Fruit fly (Drosophila melanogaster): ENCODE results near the gene CG17121.

CG17121 gene

DNA sequence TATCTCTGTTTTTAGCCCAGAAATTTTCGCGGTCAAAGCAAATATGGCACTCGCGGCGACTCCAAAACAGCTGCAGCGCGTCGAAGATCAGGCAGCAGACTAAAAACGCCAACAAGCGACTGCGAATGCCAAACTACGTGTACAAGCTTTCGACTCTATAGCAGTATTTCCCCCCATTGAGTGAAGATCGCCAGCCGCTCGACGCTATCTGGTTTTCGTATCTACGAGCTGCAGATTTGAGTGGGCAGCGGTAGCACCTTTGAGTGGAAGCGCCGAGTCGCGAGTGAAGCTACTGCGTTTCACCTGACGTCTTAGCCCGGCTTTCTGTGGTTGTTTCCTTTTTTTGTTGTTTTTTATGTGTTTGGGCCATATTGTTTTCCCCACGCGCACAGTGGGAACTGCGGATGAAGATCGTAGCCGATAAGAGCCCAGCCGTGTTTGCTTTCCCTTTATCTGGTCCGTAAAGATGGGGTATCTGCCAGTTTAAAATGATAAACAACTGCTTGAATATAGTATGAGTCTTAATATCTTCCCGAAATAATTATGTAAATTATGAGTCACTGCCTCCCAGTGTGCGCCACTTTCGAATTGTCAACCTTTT is at the start of gene CG17121:
Gene CG17121 (minus strand): TSS at position 126 of the 601 bp plus-strand sequence.
- no peak for TF ChIP-seq usp (GFP tag; optimal IDR thresholded peaks at IDR 0.05)
- no peak for TF ChIP-seq pan (optimal IDR thresholded peaks at IDR 0.05)
- no peak for TF ChIP-seq psq (optimal IDR thresholded peaks at IDR 0.05)
- no peak for TF ChIP-seq Dll (optimal IDR thresholded peaks at IDR 0.05)
- TF ChIP-seq EcR (GFP tag; optimal IDR thresholded peaks at IDR 0.05) = no peak
- no peak for TF ChIP-seq CG8478 (optimal IDR thresholded peaks at IDR 0.05)

DNA sequence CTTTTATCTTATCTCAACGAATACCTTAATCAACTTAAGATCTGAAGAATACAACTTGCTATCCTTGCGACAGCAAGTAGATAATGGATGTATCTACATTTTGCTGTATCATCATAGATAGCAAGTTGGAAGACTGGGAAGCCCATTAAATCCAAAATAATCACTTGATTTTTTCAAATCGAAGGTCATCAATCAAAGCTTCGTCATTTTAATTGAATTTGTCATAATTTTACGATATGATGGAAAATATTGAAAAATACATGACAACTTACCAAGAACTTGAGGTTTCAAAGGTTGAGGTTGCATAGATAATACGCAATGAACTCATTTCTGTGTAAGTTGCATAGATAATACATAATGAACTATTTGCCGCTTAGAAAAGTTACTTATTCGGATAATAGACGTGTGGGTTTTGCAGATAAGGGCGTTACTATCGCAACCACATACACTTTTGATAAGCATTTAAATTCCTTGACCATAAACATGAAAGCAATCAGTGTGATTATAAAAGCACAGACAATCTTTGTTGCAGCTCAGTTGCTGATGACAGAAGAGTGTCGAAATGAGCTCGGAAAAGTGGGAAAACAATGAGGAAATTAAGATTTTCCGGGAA is 49.3 kb upstream of the CG17121 start, which contains the start of gene CG6733:
Gene CG6733 (plus strand): TSS at position 532 of the 613 bp plus-strand sequence.
- TF ChIP-seq usp (GFP tag; optimal IDR thresholded peaks at IDR 0.05) = no peak
- no peak for TF ChIP-seq EcR (GFP tag; optimal IDR thresholded peaks at IDR 0.05)
- TF ChIP-seq Dll (optimal IDR thresholded peaks at IDR 0.05) = no peak
- no peak for TF ChIP-seq CG8478 (optimal IDR thresholded peaks at IDR 0.05)
- TF ChIP-seq psq (optimal IDR thresholded peaks at IDR 0.05) = no peak
- no peak for TF ChIP-seq pan (optimal IDR thresholded peaks at IDR 0.05)

DNA sequence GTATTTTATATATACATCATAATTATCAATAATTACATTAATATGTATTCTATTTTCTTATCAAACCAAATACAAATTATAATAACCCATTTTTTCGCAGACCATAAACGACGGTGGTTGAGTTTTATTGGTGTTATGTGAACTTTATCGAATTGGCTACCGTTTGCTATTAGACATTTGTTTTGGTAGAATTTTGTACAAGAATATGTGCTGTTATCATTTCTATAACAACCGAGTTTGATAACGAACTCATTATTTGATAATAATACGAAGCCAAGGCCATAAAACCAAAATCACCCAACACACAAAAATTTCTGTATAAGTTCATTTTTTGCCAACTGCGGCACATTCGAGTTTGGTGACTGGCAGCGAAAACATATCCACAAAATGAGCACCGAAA is 47.3 kb upstream of the CG17121 start, which contains the start of gene CG17109:
Gene CG17109 (plus strand): TSS at position 345 of the 400 bp plus-strand sequence.
- TF ChIP-seq pan (optimal IDR thresholded peaks at IDR 0.05) (no peak), Dll (optimal IDR thresholded peaks at IDR 0.05) (no peak), psq (optimal IDR thresholded peaks at IDR 0.05) (no peak), usp (GFP tag; optimal IDR thresholded peaks at IDR 0.05) (no peak), EcR (GFP tag; optimal IDR thresholded peaks at IDR 0.05) (no peak), CG8478 (optimal IDR thresholded peaks at IDR 0.05) (no peak)

DNA sequence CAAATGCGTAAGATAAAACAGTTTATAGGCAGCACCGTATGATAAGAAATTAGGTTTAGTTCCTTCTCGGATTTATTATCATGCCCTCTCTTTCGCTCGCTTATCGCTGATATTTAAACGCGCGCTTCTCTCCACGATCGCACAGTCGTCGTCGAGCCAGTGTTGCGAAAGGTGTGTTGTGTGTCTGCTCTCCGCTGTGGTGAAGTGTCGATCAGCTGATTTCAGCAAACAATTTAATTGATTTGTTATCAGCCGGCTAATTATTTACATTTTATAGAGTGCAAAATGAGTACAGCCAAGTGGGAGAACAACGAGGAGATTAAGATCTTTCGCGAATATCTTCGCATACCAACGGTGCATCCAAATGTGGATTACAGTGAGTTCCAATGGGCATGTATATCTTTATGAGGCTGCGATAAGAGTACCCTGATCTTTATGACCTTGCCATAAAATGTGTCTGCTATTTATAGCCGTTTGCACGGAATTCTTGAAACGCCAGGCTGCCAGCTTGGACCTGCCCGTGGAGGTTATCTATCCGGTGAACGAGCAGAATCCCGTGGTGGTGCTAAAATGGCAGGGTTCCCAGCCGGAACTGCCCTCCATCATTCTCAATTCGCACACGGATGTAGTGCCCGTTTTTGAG is 43.7 kb upstream of the CG17121 start, which contains the start of the genes CG17110 and CG6726:
Gene CG17110 (plus strand): TSS at position 139 of the 643 bp plus-strand sequence.
Gene CG6726 (plus strand): TSS at position 139 of the 643 bp plus-strand sequence.
- TF ChIP-seq pan (optimal IDR thresholded peaks at IDR 0.05) (no peak), CG8478 (optimal IDR thresholded peaks at IDR 0.05) (no peak), EcR (GFP tag; optimal IDR thresholded peaks at IDR 0.05) (no peak)

DNA sequence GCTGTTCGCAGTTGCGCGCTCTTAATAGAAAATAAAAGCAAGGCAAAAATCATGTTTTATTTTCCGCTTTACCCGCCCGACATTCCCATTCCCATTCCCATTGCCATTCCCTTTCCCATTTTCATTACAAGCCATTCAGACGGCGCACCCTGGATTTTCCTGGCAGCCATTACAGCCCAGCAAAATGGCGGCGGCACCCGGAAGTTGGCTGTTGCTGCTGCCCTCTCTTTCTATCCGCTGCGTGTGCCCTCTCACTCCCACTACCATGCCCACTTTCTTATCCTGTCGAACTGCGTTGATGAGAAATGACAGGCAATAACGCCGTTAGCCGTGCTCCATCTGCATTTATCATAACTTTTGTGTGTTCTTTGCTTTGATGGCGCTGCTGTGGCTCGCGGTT is 40.2 kb upstream of the CG17121 start:
- TF ChIP-seq CG8478 (optimal IDR thresholded peaks at IDR 0.05) (no peak), Dll (optimal IDR thresholded peaks at IDR 0.05) (no peak), EcR (GFP tag; optimal IDR thresholded peaks at IDR 0.05) (no peak), psq (optimal IDR thresholded peaks at IDR 0.05) (no peak), usp (GFP tag; optimal IDR thresholded peaks at IDR 0.05) (no peak), pan (optimal IDR thresholded peaks at IDR 0.05) (no peak)

DNA sequence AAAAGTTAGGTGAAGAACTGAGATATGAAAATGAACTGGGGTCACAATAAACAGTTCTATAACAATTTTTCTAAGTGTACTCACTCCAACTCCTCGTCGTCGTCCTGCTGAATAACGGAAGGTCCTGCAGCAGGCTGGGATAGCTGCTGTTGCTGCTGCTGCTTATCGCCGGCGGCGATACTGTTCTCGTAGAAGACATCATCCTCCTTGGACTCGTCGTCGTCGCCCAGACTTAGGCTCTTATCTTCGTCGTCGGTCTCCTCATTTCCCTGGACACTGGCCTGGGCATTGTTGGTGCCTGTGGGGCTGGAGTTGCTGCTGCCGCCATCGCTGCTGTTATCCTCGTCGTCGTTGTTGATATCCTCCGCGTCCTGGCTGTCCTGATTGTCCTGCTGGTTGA is 33.3 kb upstream of the CG17121 start:
- no peak for TF ChIP-seq CG8478 (optimal IDR thresholded peaks at IDR 0.05)
- no peak for TF ChIP-seq Dll (optimal IDR thresholded peaks at IDR 0.05)
- no peak for TF ChIP-seq psq (optimal IDR thresholded peaks at IDR 0.05)
- no peak for TF ChIP-seq pan (optimal IDR thresholded peaks at IDR 0.05)
- TF ChIP-seq usp (GFP tag; optimal IDR thresholded peaks at IDR 0.05) = no peak
- TF ChIP-seq EcR (GFP tag; optimal IDR thresholded peaks at IDR 0.05) = no peak

DNA sequence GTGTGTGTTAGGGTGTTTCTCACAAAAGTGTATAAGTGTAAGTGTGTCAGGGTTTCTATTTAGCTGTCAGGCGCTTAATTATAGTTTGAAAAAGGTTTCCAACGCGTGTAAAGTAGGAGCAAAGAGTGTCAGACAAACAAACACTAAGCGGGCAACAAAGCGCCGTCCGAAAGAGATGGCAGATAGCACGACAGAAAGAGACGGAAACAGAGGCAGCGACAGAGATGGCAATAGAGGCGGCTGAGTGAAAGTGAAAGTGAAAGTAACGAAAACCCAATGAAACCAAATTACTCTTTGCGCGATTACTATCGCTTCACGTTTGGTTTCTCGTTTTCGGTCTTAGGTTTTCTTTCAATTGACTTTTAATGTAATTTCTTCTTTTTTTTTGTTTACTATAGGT is 26.5 kb upstream of the CG17121 start:
- no peak for TF ChIP-seq CG8478 (optimal IDR thresholded peaks at IDR 0.05)
- TF ChIP-seq Dll (optimal IDR thresholded peaks at IDR 0.05) = no peak
- no peak for TF ChIP-seq usp (GFP tag; optimal IDR thresholded peaks at IDR 0.05)
- TF ChIP-seq pan (optimal IDR thresholded peaks at IDR 0.05) = no peak
- no peak for TF ChIP-seq psq (optimal IDR thresholded peaks at IDR 0.05)
- TF ChIP-seq EcR (GFP tag; optimal IDR thresholded peaks at IDR 0.05) = no peak

DNA sequence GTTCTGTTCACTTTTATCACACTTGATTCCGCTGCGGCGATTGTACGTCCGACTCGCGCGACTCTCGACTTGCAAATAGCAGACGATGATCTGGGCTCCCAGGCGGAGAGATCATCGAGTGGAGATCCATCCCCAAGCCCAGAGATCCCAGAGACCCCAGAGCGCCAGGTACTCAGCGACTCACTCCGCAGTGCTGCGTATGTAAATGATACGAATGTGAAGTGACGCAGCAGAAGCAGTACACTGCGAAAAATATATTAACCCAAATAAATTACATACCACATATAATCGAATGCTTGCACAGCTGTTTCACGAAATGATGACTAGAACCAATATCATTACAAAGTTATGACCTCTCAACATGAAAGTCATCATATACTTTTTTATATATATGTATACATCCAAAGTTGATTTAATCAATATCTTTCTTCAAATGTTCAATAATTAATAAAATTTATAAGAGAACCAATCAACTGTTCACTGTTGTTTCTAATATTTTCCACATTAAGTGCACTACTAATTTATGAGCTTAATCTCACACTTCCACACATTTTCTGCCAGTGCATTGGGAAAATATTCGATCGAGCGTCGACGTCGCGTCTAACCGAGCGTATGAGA is 19.3 kb upstream of the CG17121 start, which contains the start of gene CG17111:
Gene CG17111 (minus strand): TSS at position 51 of the 618 bp plus-strand sequence.
- TF ChIP-seq CG8478 (optimal IDR thresholded peaks at IDR 0.05) (no peak), psq (optimal IDR thresholded peaks at IDR 0.05) (no peak), usp (GFP tag; optimal IDR thresholded peaks at IDR 0.05) (no peak), Dll (optimal IDR thresholded peaks at IDR 0.05) (no peak), EcR (GFP tag; optimal IDR thresholded peaks at IDR 0.05) (no peak), pan (optimal IDR thresholded peaks at IDR 0.05) (no peak)

DNA sequence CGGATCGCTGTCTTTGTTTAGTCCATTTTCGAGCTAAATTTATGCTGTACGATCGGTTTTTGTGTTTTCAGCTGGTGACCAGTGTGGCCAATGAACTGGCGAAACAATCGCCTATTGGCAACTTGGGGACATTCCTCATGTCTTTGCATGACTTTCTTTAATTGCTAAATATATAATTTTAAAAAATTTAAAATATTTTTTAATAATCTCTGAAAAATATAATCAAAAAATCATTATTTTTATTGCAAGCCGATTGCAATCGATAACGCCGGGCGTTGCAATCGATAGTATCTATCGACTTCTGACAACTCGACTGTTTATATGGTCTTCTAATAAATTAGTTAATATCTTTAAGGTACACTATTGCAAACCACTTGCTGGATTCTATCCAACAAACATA is 13.2 kb upstream of the CG17121 start, which contains the start of the genes sav and Ublcp1:
Gene sav (minus strand): TSS at position 96 of the 400 bp plus-strand sequence.
Gene Ublcp1 (plus strand): TSS at position 285 of the 400 bp plus-strand sequence.
- TF ChIP-seq usp (GFP tag; optimal IDR thresholded peaks at IDR 0.05) = no peak
- TF ChIP-seq Dll (optimal IDR thresholded peaks at IDR 0.05) = no peak
- no peak for TF ChIP-seq CG8478 (optimal IDR thresholded peaks at IDR 0.05)
- TF ChIP-seq EcR (GFP tag; optimal IDR thresholded peaks at IDR 0.05) = no peak

DNA sequence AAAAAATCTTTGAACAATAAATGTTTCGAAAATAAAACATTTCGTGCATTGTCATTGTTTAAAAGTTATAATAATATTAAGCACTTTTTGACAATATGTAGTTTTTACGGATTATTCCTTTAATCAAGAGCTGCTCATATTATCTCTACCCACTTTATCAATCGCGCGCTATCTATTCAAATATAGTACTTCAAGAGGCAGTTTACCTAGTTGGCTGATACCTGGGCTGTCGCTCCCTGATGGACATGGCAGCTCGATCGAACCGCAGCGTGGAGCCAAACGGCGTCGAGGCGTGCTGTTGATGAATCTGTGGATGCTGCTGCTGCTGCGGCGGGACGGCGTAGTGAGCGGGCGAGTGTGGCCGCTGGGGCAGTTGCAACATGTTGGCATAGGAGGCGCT is 12.2 kb upstream of the CG17121 start:
- TF ChIP-seq pan (optimal IDR thresholded peaks at IDR 0.05) (no peak), EcR (GFP tag; optimal IDR thresholded peaks at IDR 0.05) (no peak), usp (GFP tag; optimal IDR thresholded peaks at IDR 0.05) (no peak), psq (optimal IDR thresholded peaks at IDR 0.05) (no peak), Dll (optimal IDR thresholded peaks at IDR 0.05) (no peak), CG8478 (optimal IDR thresholded peaks at IDR 0.05) (no peak)

DNA sequence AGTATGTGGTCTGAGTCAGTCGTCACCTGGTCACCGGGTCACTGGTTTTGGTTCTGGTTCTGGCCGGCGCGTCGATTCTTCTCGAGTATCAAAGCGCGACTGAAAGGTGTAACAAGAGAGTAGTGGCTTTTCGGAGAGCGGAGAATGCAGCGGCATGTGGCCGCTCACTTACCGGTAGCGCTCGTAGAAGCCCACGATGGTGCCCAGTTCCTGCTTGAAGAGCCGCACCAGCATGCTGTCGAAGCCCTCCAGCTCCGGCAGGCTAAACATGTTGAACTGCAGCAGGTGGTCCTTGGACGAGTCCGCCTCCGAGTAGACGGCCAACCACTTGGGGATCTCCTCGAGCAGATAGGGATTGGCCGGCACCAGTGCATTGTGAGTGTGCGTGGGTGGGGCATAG is 10.8 kb upstream of the CG17121 start, which contains the start of gene Ctns:
Gene Ctns (minus strand): TSS at position 101 of the 400 bp plus-strand sequence.
- TF ChIP-seq usp (GFP tag; optimal IDR thresholded peaks at IDR 0.05) (no peak), CG8478 (optimal IDR thresholded peaks at IDR 0.05) (no peak), Dll (optimal IDR thresholded peaks at IDR 0.05) (no peak), pan (optimal IDR thresholded peaks at IDR 0.05) (no peak)
